Fruit fly (Drosophila melanogaster) whole organism, embryonic: ENCODE measurements around the gene Ufl1.

ENCODE experiments used
- BEAF-32 ChIP-seq: fragments of 200-800 bp; sonication (Bioruptor generic); optimal IDR thresholded peaks from 3 replicates; lab custom pipeline; 2017; ENCODE audit warnings: missing biosample characterization, missing genetic modification characterization, mild to moderate bottlenecking, moderate library complexity, missing genetic modification reagents
- CG10274 ChIP-seq: fragments of 200-800 bp; sonication (Bioruptor generic); optimal IDR thresholded peaks from 3 replicates; lab custom pipeline; 2017; ENCODE audit warnings: missing biosample characterization, mild to moderate bottlenecking, missing genetic modification characterization
- CG11085 ChIP-seq: fragments of 200-800 bp; sonication (Bioruptor generic); IDR thresholded peaks from 2 replicates; pipeline ENCODE4 v1.3.6; 2022; ENCODE audit warnings: missing biosample characterization, missing genetic modification characterization
- CG11504 ChIP-seq: fragments of 200-800 bp; sonication (Bioruptor generic); optimal IDR thresholded peaks from 3 replicates; lab custom pipeline; 2019; ENCODE audit warnings: missing biosample characterization, mild to moderate bottlenecking, missing genetic modification characterization, moderate library complexity
- CG11696 ChIP-seq: fragments of 200-800 bp; sonication (Bioruptor generic); IDR thresholded peaks from 2 replicates; pipeline ENCODE4 v1.3.6; 2022; ENCODE audit warnings: missing biosample characterization, missing genetic modification characterization
- CG12299 ChIP-seq: fragments of 200-800 bp; sonication (Bioruptor generic); optimal IDR thresholded peaks from 2 replicates; lab custom pipeline; 2018; ENCODE audit warnings: missing biosample characterization, mild to moderate bottlenecking, missing genetic modification characterization
- CG12659 ChIP-seq: fragments of 200-800 bp; sonication (Bioruptor generic); optimal IDR thresholded peaks from 3 replicates; lab custom pipeline; 2017; ENCODE audit warnings: mild to moderate bottlenecking, missing biosample characterization, missing genetic modification reagents, missing genetic modification characterization
- CG13296 ChIP-seq: fragments of 200-800 bp; sonication (Bioruptor generic); optimal IDR thresholded peaks from 3 replicates; lab custom pipeline; 2018; ENCODE audit warnings: missing biosample characterization, mild to moderate bottlenecking, missing genetic modification characterization
- CG13894 ChIP-seq: fragments of 200-800 bp; sonication (Bioruptor generic); optimal IDR thresholded peaks from 3 replicates; lab custom pipeline; 2018; ENCODE audit warnings: missing biosample characterization, mild to moderate bottlenecking, missing genetic modification characterization, moderate library complexity
- CG15011 ChIP-seq: fragments of 200-800 bp; sonication (Bioruptor generic); optimal IDR thresholded peaks from 3 replicates; lab custom pipeline; 2018; ENCODE audit warnings: missing biosample characterization, mild to moderate bottlenecking, missing genetic modification characterization
- CG15601 ChIP-seq: fragments of 200-800 bp; sonication (Bioruptor generic); optimal IDR thresholded peaks from 3 replicates; lab custom pipeline; 2019; ENCODE audit warnings: missing biosample characterization, mild to moderate bottlenecking, missing genetic modification characterization, moderate library complexity
- CG17568 ChIP-seq: fragments of 200-800 bp; sonication (Bioruptor generic); optimal IDR thresholded peaks from 2 replicates; lab custom pipeline; 2018; ENCODE audit warnings: missing biosample characterization, mild to moderate bottlenecking, missing genetic modification characterization, moderate library complexity
- CG18262 ChIP-seq: fragments of 200-800 bp; optimal IDR thresholded peaks from 3 replicates; lab custom pipeline; 2019; ENCODE audit warnings: missing biosample characterization, mild to moderate bottlenecking, missing genetic modification characterization, moderate library complexity
- CG18599 ChIP-seq: fragments of 200-800 bp; sonication (Bioruptor generic); optimal IDR thresholded peaks from 3 replicates; lab custom pipeline; 2017; ENCODE audit warnings: missing biosample characterization, missing genetic modification characterization, mild to moderate bottlenecking, moderate library complexity, missing genetic modification reagents
- CG2116 ChIP-seq: fragments of 200-800 bp; sonication (Bioruptor generic); optimal IDR thresholded peaks from 3 replicates; lab custom pipeline; 2018; ENCODE audit warnings: missing biosample characterization, mild to moderate bottlenecking, missing genetic modification characterization
- CG2199 ChIP-seq: fragments of 200-800 bp; sonication (Bioruptor generic); IDR thresholded peaks from 3 replicates; pipeline ENCODE4 v1.3.6; 2022; ENCODE audit warnings: missing biosample characterization, missing genetic modification characterization
- CG4328 ChIP-seq: fragments of 200-800 bp; sonication (Bioruptor generic); optimal IDR thresholded peaks from 3 replicates; lab custom pipeline; 2017; ENCODE audit warnings: missing biosample characterization, missing genetic modification reagents, missing genetic modification characterization
- CG43689 ChIP-seq: fragments of 200-800 bp; sonication (Bioruptor generic); IDR thresholded peaks from 2 replicates; pipeline ENCODE4 v1.3.6; 2022; ENCODE audit warnings: missing biosample characterization, missing genetic modification characterization
- CG6791 ChIP-seq: fragments of 200-800 bp; sonication (Bioruptor generic); IDR thresholded peaks from 3 replicates; pipeline ENCODE4 v1.3.6; 2022; ENCODE audit warnings: missing biosample characterization, missing genetic modification characterization; ENCODE audit not compliant: partially characterized antibody
- CG7271 ChIP-seq: fragments of 200-800 bp; sonication (Bioruptor generic); optimal IDR thresholded peaks from 2 replicates; lab custom pipeline; 2018; ENCODE audit warnings: missing biosample characterization, mild to moderate bottlenecking, missing genetic modification characterization, moderate library complexity
- CG8281 ChIP-seq: fragments of 200-800 bp; sonication (Bioruptor generic); optimal IDR thresholded peaks from 2 replicates; lab custom pipeline; 2018; ENCODE audit warnings: missing biosample characterization, mild to moderate bottlenecking, missing genetic modification characterization, moderate library complexity
- CG8290 ChIP-seq, 3 experiments: fragments of 200-800 bp; sonication (Bioruptor generic); optimal IDR thresholded peaks; 2 replicates each; lab custom pipeline; 2016 to 2019; ENCODE audit warnings: missing biosample characterization in 3 of 3, missing genetic modification characterization in 3 of 3, mild to moderate bottlenecking in 2 of 3, moderate library complexity in 1 of 3
- CG9609 ChIP-seq: fragments of 200-800 bp; sonication (Bioruptor generic); optimal IDR thresholded peaks from 3 replicates; lab custom pipeline; 2016; ENCODE audit warnings: missing biosample characterization, missing genetic modification characterization
- CHES-1-like ChIP-seq: fragments of 200-800 bp; sonication (Bioruptor generic); optimal IDR thresholded peaks from 2 replicates; lab custom pipeline; 2016; ENCODE audit warnings: missing biosample characterization, missing genetic modification characterization
- Dad ChIP-seq: fragments of 200-800 bp; sonication (Bioruptor generic); optimal IDR thresholded peaks from 3 replicates; lab custom pipeline; 2016; ENCODE audit warnings: missing biosample characterization, missing genetic modification characterization
- Deaf1 ChIP-seq: fragments of 200-800 bp; optimal IDR thresholded peaks from 3 replicates; lab custom pipeline; 2019; ENCODE audit warnings: missing biosample characterization, mild to moderate bottlenecking, missing genetic modification characterization, moderate library complexity
- Doc2 ChIP-seq: fragments of 200-800 bp; sonication (Bioruptor generic); IDR thresholded peaks from 2 replicates; pipeline ENCODE4 v1.3.6; 2022; ENCODE audit warnings: missing biosample characterization, missing genetic modification characterization
- Elba2 ChIP-seq: fragments of 200-800 bp; sonication (Bioruptor generic); optimal IDR thresholded peaks from 3 replicates; lab custom pipeline; 2016; ENCODE audit warnings: missing biosample characterization, missing genetic modification characterization
- H15 ChIP-seq: fragments of 200-800 bp; sonication (Bioruptor generic); IDR thresholded peaks from 3 replicates; pipeline ENCODE4 v1.3.6; 2022; ENCODE audit warnings: missing biosample characterization, missing genetic modification characterization
- Hand ChIP-seq: fragments of 200-800 bp; sonication (Bioruptor generic); optimal IDR thresholded peaks from 2 replicates; lab custom pipeline; 2017; ENCODE audit warnings: mild to moderate bottlenecking, missing biosample characterization, missing genetic modification reagents, missing genetic modification characterization
- HmgD ChIP-seq: fragments of 200-800 bp; sonication (Bioruptor generic); optimal IDR thresholded peaks from 3 replicates; lab custom pipeline; 2016; ENCODE audit warnings: missing biosample characterization, missing genetic modification characterization
- Lpt ChIP-seq: fragments of >200 bp; optimal IDR thresholded peaks from 2 replicates; lab custom pipeline; 2018; ENCODE audit warnings: missing biosample characterization, missing genetic modification characterization
- Mes4 ChIP-seq: fragments of 200-800 bp; sonication (Bioruptor generic); optimal IDR thresholded peaks from 2 replicates; lab custom pipeline; 2016; ENCODE audit warnings: missing biosample characterization, missing genetic modification characterization
- Ravus ChIP-seq: fragments of 200-800 bp; sonication (Bioruptor generic); IDR thresholded peaks from 2 replicates; pipeline ENCODE4 v1.3.6; 2022; ENCODE audit warnings: missing biosample characterization, missing genetic modification characterization
- Rfx ChIP-seq: fragments of 200-800 bp; sonication (Bioruptor generic); IDR thresholded peaks from 2 replicates; pipeline ENCODE4 v1.3.6; 2022; ENCODE audit warnings: missing biosample characterization, missing genetic modification characterization
- Six4 ChIP-seq: fragments of 200-800 bp; sonication (Bioruptor generic); optimal IDR thresholded peaks from 2 replicates; lab custom pipeline; 2016; ENCODE audit warnings: missing biosample characterization, missing genetic modification characterization
- Spps ChIP-seq: fragments of 200-800 bp; sonication (Bioruptor generic); optimal IDR thresholded peaks from 2 replicates; lab custom pipeline; 2018; ENCODE audit warnings: missing biosample characterization, mild to moderate bottlenecking, missing genetic modification characterization
- amos ChIP-seq: fragments of 200-800 bp; sonication (Bioruptor generic); IDR thresholded peaks from 2 replicates; pipeline ENCODE4 v1.3.6; 2022; ENCODE audit warnings: missing biosample characterization, missing genetic modification characterization; ENCODE audit not compliant: partially characterized antibody
- ap ChIP-seq: fragments of 200-800 bp; sonication (Bioruptor generic); IDR thresholded peaks from 2 replicates; pipeline ENCODE4 v1.3.6; 2022; ENCODE audit warnings: missing biosample characterization, missing genetic modification characterization
- cwo ChIP-seq: fragments of 200-800 bp; sonication (Bioruptor generic); optimal IDR thresholded peaks from 3 replicates; lab custom pipeline; 2017; ENCODE audit warnings: missing biosample characterization, missing genetic modification characterization, mild to moderate bottlenecking, moderate library complexity, missing genetic modification reagents
- dmrt99B ChIP-seq: fragments of 200-800 bp; sonication (Bioruptor generic); optimal IDR thresholded peaks from 2 replicates; lab custom pipeline; 2018; ENCODE audit warnings: missing biosample characterization, mild to moderate bottlenecking, missing genetic modification characterization, moderate library complexity
- dpn ChIP-seq, 2 experiments: fragments of 200-800 bp; sonication (Bioruptor generic); optimal IDR thresholded peaks; 3 replicates each; lab custom pipeline; 2016; ENCODE audit warnings: missing biosample characterization in 2 of 2, missing genetic modification characterization in 2 of 2
- eyg ChIP-seq: fragments of 200-800 bp; sonication (Bioruptor generic); optimal IDR thresholded peaks from 3 replicates; lab custom pipeline; 2016; ENCODE audit warnings: missing biosample characterization, missing genetic modification characterization
- gcm ChIP-seq: fragments of 200-800 bp; sonication (Bioruptor generic); optimal IDR thresholded peaks from 2 replicates; lab custom pipeline; 2019; ENCODE audit warnings: missing biosample characterization, mild to moderate bottlenecking, missing genetic modification characterization, moderate library complexity
- gt ChIP-seq: fragments of 200-800 bp; sonication (Bioruptor generic); IDR thresholded peaks from 2 replicates; pipeline ENCODE4 v1.3.6; 2022; ENCODE audit warnings: missing biosample characterization, missing genetic modification characterization
- inv ChIP-seq: fragments of 200-800 bp; sonication (Bioruptor generic); IDR thresholded peaks from 2 replicates; pipeline ENCODE4 v1.3.6; 2022; ENCODE audit warnings: missing biosample characterization, missing genetic modification characterization; ENCODE audit not compliant: partially characterized antibody
- odd ChIP-seq: fragments of 200-800 bp; sonication (Bioruptor generic); optimal IDR thresholded peaks from 2 replicates; lab custom pipeline; 2017; ENCODE audit warnings: missing biosample characterization, mild to moderate bottlenecking, missing genetic modification characterization
- pros ChIP-seq: fragments of 200-800 bp; sonication (Bioruptor generic); optimal IDR thresholded peaks from 3 replicates; lab custom pipeline; 2019; ENCODE audit warnings: missing biosample characterization, mild to moderate bottlenecking, missing genetic modification characterization, moderate library complexity
- ssp ChIP-seq: fragments of 200-800 bp; sonication (Bioruptor generic); IDR thresholded peaks from 2 replicates; pipeline ENCODE4 v1.3.6; 2022; ENCODE audit warnings: missing biosample characterization, missing genetic modification characterization
- unc-4 ChIP-seq: fragments of 200-800 bp; sonication (Bioruptor generic); IDR thresholded peaks from 2 replicates; pipeline ENCODE4 v1.3.6; 2022; ENCODE audit warnings: missing biosample characterization, missing genetic modification characterization; ENCODE audit not compliant: partially characterized antibody

Ufl1 gene

DNA sequence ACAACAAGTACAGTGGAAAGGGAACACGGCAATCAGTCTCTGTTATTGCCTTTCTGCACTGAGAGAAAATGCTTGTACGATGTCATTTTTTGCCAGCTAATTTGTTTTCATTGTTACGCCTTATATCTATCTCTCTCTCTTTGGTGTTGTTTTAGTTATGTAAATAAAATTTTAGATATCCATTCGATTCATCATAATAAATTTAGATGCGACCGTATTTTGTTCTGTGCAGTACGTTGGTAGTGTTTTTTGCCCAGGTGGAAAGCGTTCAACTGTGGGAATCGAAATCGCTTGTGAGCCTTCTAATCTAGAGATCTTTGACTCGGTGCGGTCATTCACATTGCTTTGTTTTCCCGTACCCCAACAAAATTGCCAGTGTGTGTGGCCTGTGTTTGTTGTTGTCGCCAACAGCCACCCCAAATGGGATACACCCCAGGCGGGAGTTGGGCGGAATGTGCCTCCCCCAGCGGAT is 1.5 kb upstream of the Ufl1 start (continued):
- TF ChIP-seq ap (GFP tag; lab: Robert Waterston, UW) (no peak), Elba2 (GFP tag; lab: Kevin White, UChicago) (peak; percentile 48), eyg (peak; percentile 75), H15 (GFP tag; lab: Robert Waterston, UW) (no peak), CG4328 (GFP tag; lab: Kevin White, UChicago) (peak; percentile 57), dpn (GFP tag; optimal IDR thresholded peaks at IDR 0.05; lab: Kevin White, UChicago) (peak; percentile 89 to 93), CG8281 (tag; lab: Kevin White, UChicago) (peak; percentile 65), CG18599 (GFP tag; lab: Kevin White, UChicago) (peak; percentile 97), CHES-1-like (peak; percentile 89), Ravus (GFP tag; lab: Robert Waterston, UW) (no peak), HmgD (peak; percentile 54), CG11504 (tag; lab: Kevin White, UChicago) (peak; percentile 94), CG15601 (tag; lab: Kevin White, UChicago) (peak; percentile 76), CG15011 (peak; percentile 86), CG2199 (GFP tag; lab: Robert Waterston, UW) (no peak), CG2116 (GFP tag; lab: Kevin White, UChicago) (peak; percentile 64), gt (GFP tag; lab: Robert Waterston, UW) (no peak), CG7271 (tag; lab: Kevin White, UChicago) (peak; percentile 66), pros (GFP tag; lab: Kevin White, UChicago) (no peak), odd (GFP tag; lab: Kevin White, UChicago) (peak; percentile 77), Rfx (GFP tag; lab: Robert Waterston, UW) (no peak), CG17568 (peak; percentile 80), Mes4 (GFP tag; lab: Kevin White, UChicago) (peak; percentile 86), BEAF-32 (GFP tag; lab: Kevin White, UChicago) (no peak), unc-4 (GFP tag; lab: Robert Waterston, UW) (no peak), ssp (GFP tag; lab: Robert Waterston, UW) (no peak), CG11085 (GFP tag; lab: Robert Waterston, UW) (no peak), Deaf1 (peak; percentile 66), Hand (GFP tag; lab: Kevin White, UChicago) (peak; percentile 78), CG10274 (GFP tag; lab: Kevin White, UChicago) (peak; percentile 79), CG13894 (tag; lab: Kevin White, UChicago) (peak; percentile 87), gcm (GFP tag; lab: Kevin White, UChicago) (peak; percentile 81), Doc2 (GFP tag; lab: Robert Waterston, UW) (no peak), cwo (GFP tag; lab: Kevin White, UChicago) (peak; percentile 88), CG12659 (GFP tag; lab: Kevin White, UChicago) (peak; percentile 84), CG6791 (no peak), CG43689 (no peak), Six4 (peak; percentile 89), CG18262 (tag; lab: Kevin White, UChicago) (peak; percentile 89), Dad (GFP tag; lab: Kevin White, UChicago) (peak; percentile 86), CG12299 (tag; lab: Kevin White, UChicago) (peak; percentile 70), Spps (tag; lab: Kevin White, UChicago) (peak; percentile 73), inv (GFP tag; lab: Robert Waterston, UW) (no peak), dmrt99B (peak; percentile 94), CG11696 (GFP tag; lab: Robert Waterston, UW) (no peak), CG9609 (GFP tag; lab: Kevin White, UChicago) (peak; percentile 92), CG13296 (peak; percentile 88), CG8290 (GFP tag; optimal IDR thresholded peaks at IDR 0.05; lab: Kevin White, UChicago) (peak; percentile 72), CG8290 (tag; optimal IDR thresholded peaks at IDR 0.05; lab: Kevin White, UChicago) (peak; percentile 23 to 79), amos (GFP tag; lab: Robert Waterston, UW) (no peak), Lpt (GFP tag; lab: Kevin White, UChicago) (no peak)
